Fruit fly (Drosophila melanogaster): ENCODE measurements around the gene CG43993.

CG43993 gene

DNA sequence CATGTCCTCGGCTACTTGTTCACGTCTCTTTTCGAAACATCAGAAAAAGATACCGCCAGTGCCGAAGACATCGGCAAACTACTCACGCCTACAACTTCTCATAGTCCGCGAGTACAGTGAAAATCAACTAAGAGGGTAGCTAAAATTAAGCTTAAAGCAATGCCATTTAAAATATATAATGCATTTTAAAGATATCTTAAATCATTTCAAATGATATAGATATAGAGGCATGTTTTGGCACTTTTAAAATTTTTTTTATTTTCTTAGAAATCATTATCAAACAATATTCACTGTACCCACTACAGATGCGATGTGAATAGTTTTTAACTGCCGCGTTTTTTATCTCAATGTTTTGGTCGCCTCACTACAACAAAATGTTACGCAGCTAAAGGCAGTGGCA, 18.3 kb downstream of the CG43993 start (continued):
- TF ChIP-seq Smox (GFP tag; optimal IDR thresholded peaks at IDR 0.05) (no peak), CG6854 (GFP tag; optimal IDR thresholded peaks at IDR 0.05) (no peak), dac (GFP tag; optimal IDR thresholded peaks at IDR 0.05) (no peak), Sox15 (GFP tag; optimal IDR thresholded peaks at IDR 0.05) (no peak), Lpt (GFP tag; optimal IDR thresholded peaks at IDR 0.05) (no peak), CG3919 (GFP tag; optimal IDR thresholded peaks at IDR 0.05) (no peak), ss (GFP tag; optimal IDR thresholded peaks at IDR 0.05) (no peak), CG4318 (GFP tag; optimal IDR thresholded peaks at IDR 0.05) (peak; percentile 7), acj6 (GFP tag; optimal IDR thresholded peaks at IDR 0.05) (no peak), Hr4 (GFP tag; optimal IDR thresholded peaks at IDR 0.05) (peak; percentile 6), Hr38 (GFP tag; optimal IDR thresholded peaks at IDR 0.05) (no peak), pdm3 (GFP tag; optimal IDR thresholded peaks at IDR 0.05) (no peak), CG34406 (GFP tag; optimal IDR thresholded peaks at IDR 0.05) (no peak)

DNA sequence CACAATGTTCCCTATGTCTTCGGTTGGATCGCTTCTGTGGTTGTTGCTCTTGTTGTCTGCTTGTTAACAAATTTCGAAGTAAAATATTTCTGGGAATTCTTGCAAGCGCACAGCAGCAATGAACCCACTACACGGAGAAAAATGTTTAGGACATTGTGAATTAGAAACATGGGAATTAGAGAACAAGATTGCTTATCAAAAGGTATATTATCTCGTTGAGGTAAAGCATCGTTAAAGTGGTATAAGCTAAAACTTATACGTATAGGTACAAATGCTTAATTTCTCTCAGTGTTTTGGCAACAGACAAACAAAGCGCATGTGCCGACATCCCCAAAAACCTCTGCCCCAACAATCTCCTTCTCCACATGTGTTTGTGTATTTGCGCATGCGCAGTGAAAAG, 21.3 kb downstream of the CG43993 start:
- TF ChIP-seq vri (GFP tag; optimal IDR thresholded peaks at IDR 0.05) = peak; percentile 95
- TF ChIP-seq Hr39 (GFP tag; optimal IDR thresholded peaks at IDR 0.05) = peak; percentile 93
- TF ChIP-seq CG34406 (GFP tag; optimal IDR thresholded peaks at IDR 0.05) = peak; percentile 63
- TF ChIP-seq Eip75B (GFP tag; optimal IDR thresholded peaks at IDR 0.05) = peak; percentile 73
- peak; percentile 74 for TF ChIP-seq CG10631 (GFP tag; optimal IDR thresholded peaks at IDR 0.05)
- peak; percentile 83 for TF ChIP-seq CG3919 (GFP tag; optimal IDR thresholded peaks at IDR 0.05)
- no peak for TF ChIP-seq ss (GFP tag; optimal IDR thresholded peaks at IDR 0.05)
- peak; percentile 96 for TF ChIP-seq svp (GFP tag)
- TF ChIP-seq Met (GFP tag; optimal IDR thresholded peaks at IDR 0.05) = peak; percentile 95
- TF ChIP-seq CG4318 (GFP tag; optimal IDR thresholded peaks at IDR 0.05) = no peak
- peak; percentile 78 for TF ChIP-seq acj6 (GFP tag; optimal IDR thresholded peaks at IDR 0.05)
- no peak for TF ChIP-seq CG6276 (GFP tag; optimal IDR thresholded peaks at IDR 0.05)
- TF ChIP-seq pdm3 (GFP tag; optimal IDR thresholded peaks at IDR 0.05) = peak; percentile 68
- peak; percentile 65 for TF ChIP-seq CG7368 (GFP tag; optimal IDR thresholded peaks at IDR 0.05)
- peak; percentile 16 for TF ChIP-seq spab (GFP tag; optimal IDR thresholded peaks at IDR 0.05)
- TF ChIP-seq CG31627 (GFP tag; optimal IDR thresholded peaks at IDR 0.05) = peak; percentile 93
- peak; percentile 46; the same call in 1 of the 2 replicates for TF ChIP-seq CG15336 (GFP tag; IDR thresholded peaks at IDR 0.05)
- peak; percentile 27 for TF ChIP-seq Ets96B (tag; optimal IDR thresholded peaks at IDR 0.05)
- peak; percentile 58 for TF ChIP-seq CG32006 (GFP tag; optimal IDR thresholded peaks at IDR 0.05)
- peak; percentile 91 for TF ChIP-seq topi (GFP tag; optimal IDR thresholded peaks at IDR 0.05)
- TF ChIP-seq Hr38 (GFP tag; optimal IDR thresholded peaks at IDR 0.05) = no peak
- TF ChIP-seq salr (GFP tag; optimal IDR thresholded peaks at IDR 0.05) = no peak
- TF ChIP-seq Lpt (GFP tag; optimal IDR thresholded peaks at IDR 0.05) = peak; percentile 34
- TF ChIP-seq achi (GFP tag; optimal IDR thresholded peaks at IDR 0.05) = peak; percentile 64
- peak; percentile 28 for TF ChIP-seq CG6808 (GFP tag; optimal IDR thresholded peaks at IDR 0.05)
- peak; percentile 87 for TF ChIP-seq Smox (GFP tag; optimal IDR thresholded peaks at IDR 0.05)
- peak; percentile 47; the same call in 1 of the 3 replicates for TF ChIP-seq eg (GFP tag; IDR thresholded peaks at IDR 0.05)
- peak; percentile 64 for TF ChIP-seq Eip93F (GFP tag; optimal IDR thresholded peaks at IDR 0.05)
- TF ChIP-seq fd85E (GFP tag; optimal IDR thresholded peaks at IDR 0.05) = peak; percentile 49
- TF ChIP-seq CG9139 (GFP tag; optimal IDR thresholded peaks at IDR 0.05) = no peak
- TF ChIP-seq CG8632 (GFP tag; optimal IDR thresholded peaks at IDR 0.05) = peak; percentile 55
- TF ChIP-seq fkh (GFP tag; optimal IDR thresholded peaks at IDR 0.05) = peak; percentile 14
- peak; percentile 85 for TF ChIP-seq CG6163 (GFP tag; IDR thresholded peaks at IDR 0.05)
- peak; percentile 60 for TF ChIP-seq CG8319 (GFP tag; optimal IDR thresholded peaks at IDR 0.05)
- TF ChIP-seq Eip78C (GFP tag) = peak; percentile 88
- peak; percentile 61 for TF ChIP-seq CG10669 (GFP tag; optimal IDR thresholded peaks at IDR 0.05)
- peak; percentile 42 for TF ChIP-seq CG16779 (tag; optimal IDR thresholded peaks at IDR 0.05)
- peak; percentile 44 for TF ChIP-seq net (GFP tag; optimal IDR thresholded peaks at IDR 0.05)
- peak; percentile 39 for TF ChIP-seq Hr4 (GFP tag; optimal IDR thresholded peaks at IDR 0.05)
- TF ChIP-seq Sox102F (GFP tag; optimal IDR thresholded peaks at IDR 0.05) = peak; percentile 91
- no peak for TF ChIP-seq dac (GFP tag; optimal IDR thresholded peaks at IDR 0.05)
- TF ChIP-seq CG6792 (GFP tag; optimal IDR thresholded peaks at IDR 0.05) = peak; percentile 80
- peak; percentile 7; the same call in 1 of the 2 replicates for TF ChIP-seq CG11294 (GFP tag; IDR thresholded peaks at IDR 0.05)
- TF ChIP-seq CG11762 (GFP tag; optimal IDR thresholded peaks at IDR 0.05; ENCODE audit: insufficient read depth) = peak; percentile 69
- peak; percentile 86 for TF ChIP-seq Sox14 (GFP tag; optimal IDR thresholded peaks at IDR 0.05)
- TF ChIP-seq CG11902 (GFP tag; optimal IDR thresholded peaks at IDR 0.05) = peak; percentile 68

Data from whole organism, prepupa.